Worm (Caenorhabditis elegans) whole organism, mixed stage, embryonic: ENCODE results near the gene F49H6.12.

Experiments
- ham-2 ChIP-seq: fragments of 200-800 bp; sonication (Bioruptor generic); optimal IDR thresholded peaks from 2 replicates; lab custom pipeline; 2018; ENCODE audit warnings: mild to moderate bottlenecking, missing genetic modification characterization, missing compliant biosample characterization
- snpc-4 ChIP-seq: fragments of 150-350 bp; optimal IDR thresholded peaks from 2 replicates; lab custom pipeline; 2014; ENCODE audit warnings: missing biosample characterization, missing genetic modification characterization
- unc-62 ChIP-seq: fragments of 150-350 bp; optimal IDR thresholded peaks from 2 replicates; lab custom pipeline; 2014; ENCODE audit warnings: missing biosample characterization, missing genetic modification reagents, missing genetic modification characterization
- ztf-11 ChIP-seq: fragments of 150-350 bp; optimal IDR thresholded peaks from 2 replicates; lab custom pipeline; 2014; ENCODE audit warnings: missing biosample characterization, missing genetic modification characterization

- TF ChIP-seq snpc-4 (tag; lab: Kevin White, UChicago) (no peak), ztf-11 (no peak), unc-62 (GFP tag; lab: Kevin White, UChicago) (no peak), ham-2 (no peak)
Observed at ce11 chrV:17042263-17042662, 21.0 kb upstream of the F49H6.12 start, which contains the start of gene hpo-33.
